Worm (Caenorhabditis elegans): Measurements from ENCODE around the gene tofu-1.

Gene tofu-1

DNA sequence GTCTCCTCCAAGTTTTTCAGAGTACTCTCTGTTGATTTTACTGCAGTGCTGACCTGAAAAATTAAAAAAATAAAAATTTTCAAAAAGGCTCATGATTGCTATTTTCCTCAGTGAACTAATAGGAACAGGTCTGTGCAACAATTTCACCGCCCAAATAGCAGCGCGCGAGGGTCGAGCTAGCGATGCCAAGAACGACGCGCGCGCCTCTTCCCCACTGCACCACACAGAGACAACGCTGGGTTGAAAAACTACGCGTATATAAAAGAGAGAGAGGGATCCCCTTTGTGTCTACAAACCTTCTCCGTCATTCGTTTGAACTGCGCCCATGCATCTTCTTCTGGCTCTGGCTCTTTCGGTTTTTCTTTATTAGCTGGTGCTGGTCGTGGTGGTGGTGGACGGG is 10.8 kb upstream of the tofu-1 start (continued):
- TF ChIP-seq mbf-1 (tag; optimal IDR thresholded peaks at IDR 0.05) = no peak
- TF ChIP-seq ztf-11 (tag; optimal IDR thresholded peaks at IDR 0.05) = peak; percentile 24

DNA sequence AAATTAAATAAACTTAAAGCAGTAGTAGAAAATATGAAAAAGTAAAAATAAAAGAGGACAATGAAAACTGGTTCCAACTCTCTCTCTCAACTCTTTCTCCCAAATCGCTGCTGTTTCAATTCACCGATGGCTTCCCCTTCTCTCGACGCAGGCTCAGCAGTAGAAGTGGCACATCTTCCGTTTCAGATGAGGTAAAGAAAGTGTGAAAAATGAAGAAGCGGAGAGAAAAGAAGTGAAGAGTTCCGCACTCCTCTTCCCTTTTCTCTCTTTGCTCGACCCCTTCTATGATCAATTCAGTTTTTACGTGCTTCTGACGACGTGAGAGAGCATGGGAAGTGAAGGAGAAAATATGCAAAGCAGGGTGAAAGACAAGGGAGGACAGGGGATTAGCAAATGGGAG is 6.7 kb upstream of the tofu-1 start:
- TF ChIP-seq F13H6.1 (tag; optimal IDR thresholded peaks at IDR 0.05) (no peak), ZK546.5 (tag; optimal IDR thresholded peaks at IDR 0.05) (no peak), nhr-237 (tag; optimal IDR thresholded peaks at IDR 0.05) (no peak), sma-9 (GFP tag; optimal IDR thresholded peaks at IDR 0.05) (no peak), sma-9 (tag; optimal IDR thresholded peaks at IDR 0.05) (no peak), R02D3.7 (tag; optimal IDR thresholded peaks at IDR 0.05) (no peak), dmd-4 (tag; optimal IDR thresholded peaks at IDR 0.05) (no peak), zag-1 (tag; optimal IDR thresholded peaks at IDR 0.05) (peak; percentile 23), elt-3 (tag; optimal IDR thresholded peaks at IDR 0.05) (no peak), C34F6.9 (tag; optimal IDR thresholded peaks at IDR 0.05) (peak; percentile 52), elt-1 (tag; optimal IDR thresholded peaks at IDR 0.05) (no peak), crh-2 (tag; optimal IDR thresholded peaks at IDR 0.05) (no peak), fos-1 (tag; optimal IDR thresholded peaks at IDR 0.05) (peak; percentile 5), lsy-2 (tag; optimal IDR thresholded peaks at IDR 0.05) (peak in 1 of 2 experiments; percentile 17), unc-55 (GFP tag; optimal IDR thresholded peaks at IDR 0.05) (peak; percentile 58), mbf-1 (tag; optimal IDR thresholded peaks at IDR 0.05) (no peak), aly-2 (tag; optimal IDR thresholded peaks at IDR 0.05) (no peak), ztf-1 (GFP tag; conservative IDR thresholded peaks at IDR 0.05) (no peak), peb-1 (tag; optimal IDR thresholded peaks at IDR 0.05) (no peak), nhr-129 (tag; optimal IDR thresholded peaks at IDR 0.05) (peak; percentile 39)

DNA sequence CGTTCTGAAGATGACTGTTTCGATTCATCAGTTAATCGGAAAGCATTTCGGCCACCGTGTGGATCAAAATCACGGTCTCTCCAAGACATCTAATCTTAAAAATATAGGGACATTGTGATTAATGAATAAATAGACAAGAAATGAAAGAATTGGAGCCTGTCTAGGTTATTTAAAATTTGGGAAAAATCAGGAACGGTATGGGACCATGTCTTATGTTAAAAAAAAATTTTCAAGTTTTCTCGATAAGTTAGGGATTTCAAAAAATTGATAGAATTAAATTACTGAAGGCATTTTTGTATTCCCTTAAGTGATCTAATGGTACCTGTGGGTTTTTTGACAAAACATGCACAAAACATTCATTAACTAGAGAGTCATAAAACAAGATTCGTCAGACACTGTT is 4.8 kb upstream of the tofu-1 start, which contains the start of gene unc-41:
Gene unc-41, minus strand, starts transcription at position 101 of the 400 bp plus-strand sequence.
- TF ChIP-seq nhr-129 (tag; optimal IDR thresholded peaks at IDR 0.05) (no peak), lsy-2 (tag; optimal IDR thresholded peaks at IDR 0.05) (no peak), ZK546.5 (tag; optimal IDR thresholded peaks at IDR 0.05) (no peak), nhr-11 (tag; optimal IDR thresholded peaks at IDR 0.05) (no peak), ztf-1 (GFP tag; conservative IDR thresholded peaks at IDR 0.05) (no peak), nhr-25 (tag; optimal IDR thresholded peaks at IDR 0.05) (no peak), nhr-12 (tag; optimal IDR thresholded peaks at IDR 0.05) (no peak), nhr-23 (tag; optimal IDR thresholded peaks at IDR 0.05) (no peak), alr-1 (tag; optimal IDR thresholded peaks at IDR 0.05) (no peak), lin-39 (tag; optimal IDR thresholded peaks at IDR 0.05) (no peak), R02D3.7 (tag; optimal IDR thresholded peaks at IDR 0.05) (no peak), ama-1 (optimal IDR thresholded peaks at IDR 0.05) (no peak)

DNA sequence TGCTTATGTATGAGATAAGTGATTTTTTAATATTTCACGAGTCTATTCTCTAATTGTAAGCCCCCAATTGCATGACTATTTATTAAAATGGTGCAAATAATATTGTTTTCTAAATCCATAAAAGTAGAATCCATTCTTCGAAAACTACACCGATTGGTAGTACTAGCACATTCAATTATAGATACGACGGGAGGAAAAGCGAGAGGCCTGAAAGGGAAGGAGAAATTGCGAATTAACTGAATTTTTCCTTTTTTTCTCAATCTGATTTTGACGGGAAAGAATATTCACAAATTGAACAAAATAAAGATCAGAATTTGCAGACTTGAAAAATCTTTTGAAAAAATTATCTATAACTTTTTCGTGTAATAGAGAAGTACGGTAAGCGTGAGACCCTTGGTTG is 3.7 kb upstream of the tofu-1 start:
- TF ChIP-seq nhr-6 (tag; optimal IDR thresholded peaks at IDR 0.05) (no peak), sma-9 (GFP tag; optimal IDR thresholded peaks at IDR 0.05) (no peak), sma-9 (tag; optimal IDR thresholded peaks at IDR 0.05) (no peak), nhr-12 (tag; optimal IDR thresholded peaks at IDR 0.05) (no peak), unc-62 (GFP tag; optimal IDR thresholded peaks at IDR 0.05) (no peak), nhr-77 (tag; optimal IDR thresholded peaks at IDR 0.05) (no peak), lsy-2 (tag; optimal IDR thresholded peaks at IDR 0.05) (no peak), ama-1 (optimal IDR thresholded peaks at IDR 0.05) (no peak), nhr-21 (tag; optimal IDR thresholded peaks at IDR 0.05) (no peak), crh-2 (tag; optimal IDR thresholded peaks at IDR 0.05) (no peak), peb-1 (tag; optimal IDR thresholded peaks at IDR 0.05) (no peak), blmp-1 (tag; optimal IDR thresholded peaks at IDR 0.05; ENCODE audit: insufficient read depth) (no peak), lin-11 (tag; optimal IDR thresholded peaks at IDR 0.05) (no peak), ceh-82 (tag; optimal IDR thresholded peaks at IDR 0.05) (no peak), Y55F3AM.14 (GFP tag; optimal IDR thresholded peaks at IDR 0.05) (no peak), ZK546.5 (tag; optimal IDR thresholded peaks at IDR 0.05) (no peak), nhr-23 (tag; optimal IDR thresholded peaks at IDR 0.05) (no peak), zag-1 (tag; optimal IDR thresholded peaks at IDR 0.05) (no peak)

DNA sequence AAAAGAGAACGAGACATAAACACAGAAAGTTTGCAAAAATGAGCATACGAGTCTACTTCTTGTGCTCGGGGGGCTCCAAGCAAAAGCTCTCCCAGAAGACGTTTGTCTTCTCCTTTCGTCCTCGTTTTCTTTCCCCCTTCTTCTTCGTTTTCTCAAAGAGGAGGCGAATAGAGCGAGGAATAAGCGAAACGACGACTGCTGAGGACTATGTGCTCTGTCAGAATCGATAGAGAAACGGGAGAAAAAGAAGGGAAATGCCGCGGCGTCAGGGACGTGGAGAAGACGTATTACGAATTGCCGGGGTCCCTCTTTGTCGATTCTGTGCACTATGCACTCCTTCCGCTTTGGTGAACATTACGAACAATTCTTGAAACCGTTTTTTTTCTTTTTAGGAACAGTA is 2.5 kb upstream of the tofu-1 start:
- TF ChIP-seq mab-5 (tag; optimal IDR thresholded peaks at IDR 0.05) (no peak), Y55F3AM.14 (GFP tag; optimal IDR thresholded peaks at IDR 0.05) (no peak), aly-2 (tag; optimal IDR thresholded peaks at IDR 0.05) (no peak), gmeb-1 (tag; optimal IDR thresholded peaks at IDR 0.05) (no peak), lin-13 (GFP tag; optimal IDR thresholded peaks at IDR 0.05) (no peak), egl-27 (tag; optimal IDR thresholded peaks at IDR 0.05) (no peak), nhr-10 (tag; optimal IDR thresholded peaks at IDR 0.05) (no peak), crh-2 (tag; optimal IDR thresholded peaks at IDR 0.05) (peak; percentile 17), snpc-4 (tag; optimal IDR thresholded peaks at IDR 0.05) (no peak), unc-55 (GFP tag; optimal IDR thresholded peaks at IDR 0.05) (peak; percentile 80), ZK546.5 (tag; optimal IDR thresholded peaks at IDR 0.05) (no peak), mdl-1 (tag; optimal IDR thresholded peaks at IDR 0.05) (peak in 1 of 2 experiments; percentile 15), F13H6.1 (tag; optimal IDR thresholded peaks at IDR 0.05) (no peak), nhr-21 (tag; optimal IDR thresholded peaks at IDR 0.05) (no peak), lsy-2 (tag; optimal IDR thresholded peaks at IDR 0.05) (peak in 1 of 2 experiments; percentile 36), lin-39 (tag; optimal IDR thresholded peaks at IDR 0.05) (no peak), nhr-77 (tag; optimal IDR thresholded peaks at IDR 0.05) (no peak), ztf-4 (tag; optimal IDR thresholded peaks at IDR 0.05) (no peak), zag-1 (tag; optimal IDR thresholded peaks at IDR 0.05) (peak; percentile 22), ceh-82 (tag; optimal IDR thresholded peaks at IDR 0.05) (no peak), elt-3 (tag; optimal IDR thresholded peaks at IDR 0.05) (no peak), unc-62 (GFP tag; optimal IDR thresholded peaks at IDR 0.05) (no peak), unc-39 (tag; optimal IDR thresholded peaks at IDR 0.05) (no peak), sma-9 (GFP tag; optimal IDR thresholded peaks at IDR 0.05) (peak; percentile 22), sma-9 (tag; optimal IDR thresholded peaks at IDR 0.05) (no peak)
